Worm (Caenorhabditis elegans): Measurements from ENCODE around the gene apm-3.

ce11 chrX:982598-982997 is 27.8 kb downstream of the apm-3 start:
- TF ChIP-seq blmp-1 (tag; optimal IDR thresholded peaks at IDR 0.05) (no peak), M03D4.4 (tag; optimal IDR thresholded peaks at IDR 0.05) (no peak), unc-39 (tag; optimal IDR thresholded peaks at IDR 0.05) (no peak)

Measured in whole organism, mixed stage, embryonic.